Fruit fly (Drosophila melanogaster) whole organism, prepupa: ENCODE data around the gene CG46458.

Experiments used
- Blimp-1 ChIP-seq: fragments of 200-800 bp; sonication (Bioruptor generic); optimal IDR thresholded peaks from 3 replicates; lab custom pipeline; 2017; ENCODE audit warnings: missing biosample characterization, missing genetic modification characterization, mild to moderate bottlenecking, moderate library complexity, missing genetic modification reagents
- CG10631 ChIP-seq: fragments of 200-800 bp; sonication (Bioruptor generic); optimal IDR thresholded peaks from 2 replicates; lab custom pipeline; 2016; ENCODE audit warnings: missing biosample characterization, missing genetic modification characterization
- CG11294 ChIP-seq: fragments of 200-800 bp; sonication (Bioruptor generic); IDR thresholded peaks from 2 replicates; pipeline ENCODE4 v1.3.6; 2022; ENCODE audit warnings: missing biosample characterization, missing genetic modification characterization
- CG11762 ChIP-seq: fragments of 200-800 bp; sonication (Bioruptor generic); optimal IDR thresholded peaks from 3 replicates; lab custom pipeline; 2016; ENCODE audit warnings: missing biosample characterization, missing genetic modification characterization; ENCODE audit not compliant: insufficient read depth
- CG11902 ChIP-seq: fragments of 200-800 bp; sonication (Bioruptor generic); optimal IDR thresholded peaks from 3 replicates; lab custom pipeline; 2016; ENCODE audit warnings: missing biosample characterization, missing genetic modification characterization
- CG15336 ChIP-seq: fragments of 200-800 bp; sonication (Bioruptor generic); IDR thresholded peaks from 2 replicates; pipeline ENCODE4 v1.3.6; 2022; ENCODE audit warnings: missing biosample characterization, missing genetic modification characterization
- CG1621 ChIP-seq: fragments of 200-800 bp; sonication (Bioruptor generic); optimal IDR thresholded peaks from 3 replicates; lab custom pipeline; 2018; ENCODE audit warnings: missing biosample characterization, mild to moderate bottlenecking, missing genetic modification characterization
- CG16779 ChIP-seq: fragments of 200-800 bp; sonication (Bioruptor generic); optimal IDR thresholded peaks from 3 replicates; lab custom pipeline; 2017; ENCODE audit warnings: missing biosample characterization, mild to moderate bottlenecking, missing genetic modification characterization
- CG3032 ChIP-seq: fragments of 200-800 bp; optimal IDR thresholded peaks from 2 replicates; lab custom pipeline; 2019; ENCODE audit warnings: missing biosample characterization, mild to moderate bottlenecking, missing genetic modification characterization, moderate library complexity
- CG32006 ChIP-seq: fragments of 200-800 bp; sonication (Bioruptor generic); optimal IDR thresholded peaks from 3 replicates; lab custom pipeline; 2017; ENCODE audit warnings: missing biosample characterization, mild to moderate bottlenecking, missing genetic modification characterization
- CG3919 ChIP-seq: fragments of 200-800 bp; sonication (Bioruptor generic); optimal IDR thresholded peaks from 3 replicates; lab custom pipeline; 2016; ENCODE audit warnings: missing biosample characterization, missing genetic modification characterization
- CG4318 ChIP-seq: fragments of 200-800 bp; sonication (Bioruptor generic); optimal IDR thresholded peaks from 3 replicates; lab custom pipeline; 2017; ENCODE audit warnings: missing biosample characterization, mild to moderate bottlenecking, missing genetic modification characterization
- CG6163 ChIP-seq: fragments of 200-800 bp; sonication (Bioruptor generic); IDR thresholded peaks from 3 replicates; pipeline ENCODE4 v1.3.6; 2022; ENCODE audit warnings: missing biosample characterization, missing genetic modification characterization
- CG6276 ChIP-seq: fragments of 200-800 bp; sonication (Bioruptor generic); optimal IDR thresholded peaks from 2 replicates; lab custom pipeline; 2017; ENCODE audit warnings: missing biosample characterization, mild to moderate bottlenecking, missing genetic modification characterization
- CG6854 ChIP-seq: fragments of 200-800 bp; sonication (Bioruptor generic); optimal IDR thresholded peaks from 2 replicates; lab custom pipeline; 2017; ENCODE audit warnings: missing biosample characterization, mild to moderate bottlenecking, missing genetic modification characterization
- CG7368 ChIP-seq: fragments of 200-800 bp; sonication (Bioruptor generic); optimal IDR thresholded peaks from 3 replicates; lab custom pipeline; 2016; ENCODE audit warnings: missing biosample characterization, missing genetic modification characterization
- CG8119 ChIP-seq: fragments of 200-800 bp; sonication (Bioruptor generic); IDR thresholded peaks from 3 replicates; pipeline ENCODE4 v1.3.6; 2022; ENCODE audit warnings: missing biosample characterization, missing genetic modification characterization
- CG8319 ChIP-seq: fragments of 200-800 bp; sonication (Bioruptor generic); optimal IDR thresholded peaks from 3 replicates; lab custom pipeline; 2016; ENCODE audit warnings: missing biosample characterization, missing genetic modification characterization
- Eip78C ChIP-seq: fragments of 200-800 bp; sonication (Bioruptor generic); peaks from one replicate; lab custom pipeline; 2016; ENCODE audit warnings: missing biosample characterization, missing genetic modification characterization
- Ets21C ChIP-seq: fragments of 200-800 bp; sonication (Bioruptor generic); optimal IDR thresholded peaks from 3 replicates; lab custom pipeline; 2016; ENCODE audit warnings: missing biosample characterization, missing genetic modification characterization
- Gug ChIP-seq: fragments of 200-800 bp; sonication (Bioruptor generic); IDR thresholded peaks from 2 replicates; pipeline ENCODE4 v1.3.6; 2022; ENCODE audit warnings: missing biosample characterization, missing genetic modification characterization
- Hr39 ChIP-seq: fragments of 200-800 bp; sonication (Bioruptor generic); optimal IDR thresholded peaks from 2 replicates; lab custom pipeline; 2016; ENCODE audit warnings: missing biosample characterization, missing genetic modification characterization
- Hr4 ChIP-seq: fragments of 200-800 bp; sonication (Bioruptor generic); optimal IDR thresholded peaks from 3 replicates; lab custom pipeline; 2016; ENCODE audit warnings: missing biosample characterization, missing genetic modification characterization
- Lpt ChIP-seq: fragments of 200-800 bp; sonication (Bioruptor generic); optimal IDR thresholded peaks from 3 replicates; lab custom pipeline; 2016; ENCODE audit warnings: missing biosample characterization, missing genetic modification characterization
- Met ChIP-seq: fragments of 200-800 bp; sonication (Bioruptor generic); optimal IDR thresholded peaks from 3 replicates; lab custom pipeline; 2016; ENCODE audit warnings: missing biosample characterization, missing genetic modification characterization
- OdsH ChIP-seq: fragments of 200-800 bp; sonication (Bioruptor generic); optimal IDR thresholded peaks from 3 replicates; lab custom pipeline; 2016; ENCODE audit warnings: missing biosample characterization, missing genetic modification characterization
- Sox14 ChIP-seq: fragments of 200-800 bp; sonication (Bioruptor generic); optimal IDR thresholded peaks from 3 replicates; lab custom pipeline; 2016; ENCODE audit warnings: missing biosample characterization, missing genetic modification characterization
- Sox15 ChIP-seq: fragments of 200-800 bp; sonication (Bioruptor generic); optimal IDR thresholded peaks from 3 replicates; lab custom pipeline; 2016; ENCODE audit warnings: missing biosample characterization, missing genetic modification characterization
- achi ChIP-seq: fragments of 200-800 bp; sonication (Bioruptor generic); optimal IDR thresholded peaks from 3 replicates; lab custom pipeline; 2016; ENCODE audit warnings: missing biosample characterization, missing genetic modification characterization
- acj6 ChIP-seq: fragments of 200-800 bp; sonication (Bioruptor generic); optimal IDR thresholded peaks from 3 replicates; lab custom pipeline; 2016; ENCODE audit warnings: missing biosample characterization, missing genetic modification characterization
- cyc ChIP-seq: fragments of 200-800 bp; sonication (Bioruptor generic); optimal IDR thresholded peaks from 3 replicates; lab custom pipeline; 2016; ENCODE audit warnings: missing biosample characterization, missing genetic modification characterization
- dsx ChIP-seq: fragments of 200-800 bp; optimal IDR thresholded peaks from 3 replicates; lab custom pipeline; 2019; ENCODE audit warnings: missing biosample characterization, mild to moderate bottlenecking, missing genetic modification characterization, moderate library complexity; ENCODE audit not compliant: poor library complexity, severe bottlenecking
- eg ChIP-seq: fragments of 200-800 bp; sonication (Bioruptor generic); IDR thresholded peaks from 3 replicates; pipeline ENCODE4 v1.3.6; 2022; ENCODE audit warnings: missing biosample characterization, missing genetic modification characterization
- esn ChIP-seq: fragments of 200-800 bp; sonication (Bioruptor generic); optimal IDR thresholded peaks from 2 replicates; lab custom pipeline; 2016; ENCODE audit warnings: missing biosample characterization, mild to moderate bottlenecking, missing genetic modification characterization, moderate library complexity
- fkh ChIP-seq: fragments of 200-800 bp; sonication (Bioruptor generic); optimal IDR thresholded peaks from 3 replicates; lab custom pipeline; 2017; ENCODE audit warnings: missing biosample characterization, mild to moderate bottlenecking, missing genetic modification characterization, moderate library complexity
- net ChIP-seq: fragments of 200-800 bp; sonication (Bioruptor generic); optimal IDR thresholded peaks from 3 replicates; lab custom pipeline; 2016; ENCODE audit warnings: missing biosample characterization, missing genetic modification characterization
- pdm3 ChIP-seq: fragments of 200-800 bp; sonication (Bioruptor generic); optimal IDR thresholded peaks from 3 replicates; lab custom pipeline; 2016; ENCODE audit warnings: missing biosample characterization, missing genetic modification characterization
- salr ChIP-seq, 2 experiments: fragments of 200-800 bp; sonication (Bioruptor generic); optimal IDR thresholded peaks; 3 replicates each; lab custom pipeline; 2016 to 2018; ENCODE audit warnings: missing biosample characterization in 2 of 2, missing genetic modification characterization in 2 of 2, mild to moderate bottlenecking in 1 of 2
- spab ChIP-seq: fragments of 200-800 bp; sonication (Bioruptor generic); optimal IDR thresholded peaks from 2 replicates; lab custom pipeline; 2017; ENCODE audit warnings: missing biosample characterization, mild to moderate bottlenecking, missing genetic modification characterization, missing genetic modification reagents
- ss ChIP-seq, 2 experiments: fragments of 200-800 bp; sonication (Bioruptor generic); optimal IDR thresholded peaks; 2 replicates in 1 of 2; 3 replicates in 1 of 2; lab custom pipeline; 2017 to 2018; ENCODE audit warnings: mild to moderate bottlenecking in 2 of 2, missing biosample characterization in 2 of 2, missing genetic modification characterization in 2 of 2, moderate library complexity in 1 of 2
- svp ChIP-seq: fragments of 200-800 bp; sonication (Bioruptor generic); peaks from one replicate; lab custom pipeline; 2016; ENCODE audit warnings: missing biosample characterization, missing genetic modification characterization
- vri ChIP-seq: fragments of 200-800 bp; sonication (Bioruptor generic); optimal IDR thresholded peaks from 3 replicates; lab custom pipeline; 2016; ENCODE audit warnings: missing biosample characterization, mild to moderate bottlenecking, missing genetic modification characterization

Gene CG46458

dm6 chr3R:6919974-6920373 lies 38.2 kb downstream of the CG46458 start (continued):
- TF ChIP-seq Sox14 (GFP tag; lab: Kevin White, UChicago): no peak
- peak; percentile 30 for TF ChIP-seq pdm3 (GFP tag; lab: Kevin White, UChicago)
- no peak for TF ChIP-seq acj6 (GFP tag; lab: Kevin White, UChicago)
- TF ChIP-seq CG11762: no peak
- no peak for TF ChIP-seq dsx (GFP tag; lab: Kevin White, UChicago)
- TF ChIP-seq CG6163 (GFP tag; lab: Robert Waterston, UW): peak; percentile 68; the same call in 2 of the 3 replicates
- TF ChIP-seq CG1621 (tag; lab: Kevin White, UChicago): no peak
- TF ChIP-seq Hr39 (GFP tag; lab: Kevin White, UChicago): no peak
- no peak for TF ChIP-seq Sox15 (GFP tag; lab: Kevin White, UChicago)
- TF ChIP-seq Lpt (GFP tag; lab: Kevin White, UChicago): peak; percentile 34
- TF ChIP-seq CG11294 (GFP tag; lab: Robert Waterston, UW): peak; percentile 38; the same call in 1 of the 2 replicates
- TF ChIP-seq CG6854: no peak

DNA sequence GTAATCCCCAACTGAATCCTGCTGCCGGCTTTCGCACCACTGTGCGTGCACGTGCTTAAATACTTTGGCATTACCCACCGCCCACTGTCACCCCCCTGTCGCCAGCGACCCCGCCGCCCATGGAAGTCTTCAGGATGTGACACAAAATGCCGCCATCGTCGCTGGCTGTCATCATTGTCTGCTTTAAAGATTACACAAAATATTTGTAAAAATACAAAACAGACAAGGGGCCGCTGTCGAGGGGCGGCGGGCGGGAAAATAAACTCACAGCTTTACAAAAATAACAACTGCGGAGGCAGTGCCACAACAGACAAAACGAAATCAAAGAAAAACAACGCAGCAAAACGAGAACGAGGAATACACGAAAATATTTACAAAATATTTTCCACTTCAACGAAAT lies 39.9 kb downstream of the CG46458 start:
- no peak for TF ChIP-seq spab (GFP tag; lab: Kevin White, UChicago)
- no peak for TF ChIP-seq Met (GFP tag; lab: Kevin White, UChicago)
- peak; percentile 63 for TF ChIP-seq svp (GFP tag; lab: Kevin White, UChicago)
- no peak for TF ChIP-seq salr (GFP tag; optimal IDR thresholded peaks at IDR 0.05; lab: Kevin White, UChicago)
- no peak for TF ChIP-seq ss (GFP tag; optimal IDR thresholded peaks at IDR 0.05; lab: Kevin White, UChicago)

dm6 chr3R:6916700-6917099 lies 41.5 kb downstream of the CG46458 start:
- TF ChIP-seq CG15336 (GFP tag; lab: Robert Waterston, UW) (no peak), fkh (no peak), OdsH (GFP tag; lab: Kevin White, UChicago) (no peak), Ets21C (GFP tag; lab: Kevin White, UChicago) (no peak), CG3032 (tag; lab: Kevin White, UChicago) (no peak), CG8119 (GFP tag; lab: Robert Waterston, UW) (no peak), Sox14 (GFP tag; lab: Kevin White, UChicago) (no peak), esn (GFP tag; lab: Kevin White, UChicago) (no peak), Blimp-1 (GFP tag; lab: Kevin White, UChicago) (no peak), achi (no peak), Met (GFP tag; lab: Kevin White, UChicago) (no peak), CG11294 (GFP tag; lab: Robert Waterston, UW) (no peak), CG6854 (no peak), CG11762 (no peak), spab (GFP tag; lab: Kevin White, UChicago) (no peak), cyc (GFP tag; lab: Kevin White, UChicago) (no peak), Lpt (GFP tag; lab: Kevin White, UChicago) (no peak), eg (GFP tag; lab: Robert Waterston, UW) (no peak), CG4318 (no peak), svp (GFP tag; lab: Kevin White, UChicago) (no peak)

- TF ChIP-seq achi (peak; percentile 83), CG7368 (GFP tag; lab: Kevin White, UChicago) (peak; percentile 84), esn (GFP tag; lab: Kevin White, UChicago) (peak; percentile 93), ss (GFP tag; optimal IDR thresholded peaks at IDR 0.05; lab: Kevin White, UChicago) (peak; percentile 89 to 94), net (GFP tag; lab: Kevin White, UChicago) (peak; percentile 71), CG8119 (GFP tag; lab: Robert Waterston, UW) (peak; percentile 50; the same call in 2 of the 3 replicates), CG16779 (tag; lab: Kevin White, UChicago) (peak; percentile 80), CG6163 (GFP tag; lab: Robert Waterston, UW) (peak; percentile 92), Eip78C (GFP tag; lab: Kevin White, UChicago) (peak; percentile 97), Blimp-1 (GFP tag; lab: Kevin White, UChicago) (peak; percentile 82), Sox14 (GFP tag; lab: Kevin White, UChicago) (peak; percentile 89), Lpt (GFP tag; lab: Kevin White, UChicago) (peak; percentile 61), CG11294 (GFP tag; lab: Robert Waterston, UW) (no peak), Gug (GFP tag; lab: Robert Waterston, UW) (peak; percentile 48), spab (GFP tag; lab: Kevin White, UChicago) (peak; percentile 92), vri (peak; percentile 90), CG15336 (GFP tag; lab: Robert Waterston, UW) (no peak), salr (GFP tag; optimal IDR thresholded peaks at IDR 0.05; lab: Kevin White, UChicago) (peak; percentile 44 to 80), CG8319 (GFP tag; lab: Kevin White, UChicago) (peak; percentile 85), Hr4 (GFP tag; lab: Kevin White, UChicago) (peak; percentile 4), CG10631 (GFP tag; lab: Kevin White, UChicago) (peak; percentile 90), eg (GFP tag; lab: Robert Waterston, UW) (0 out of 3 replicates have a peak, but pooled peaks have one; percentile 34), CG11902 (GFP tag; lab: Kevin White, UChicago) (peak; percentile 82), fkh (peak; percentile 1), svp (GFP tag; lab: Kevin White, UChicago) (peak; percentile 96), CG32006 (peak; percentile 42), CG6276 (GFP tag; lab: Kevin White, UChicago) (peak; percentile 21), CG3919 (GFP tag; lab: Kevin White, UChicago) (peak; percentile 93), dsx (GFP tag; lab: Kevin White, UChicago) (peak; percentile 88), CG6854 (peak; percentile 94)
Observed at dm6 chr3R:6914396-6914795, 43.8 kb downstream of the CG46458 start.
